Worm (Caenorhabditis elegans) whole organism, L3 larva: ENCODE measurements around the gene pqn-53.

ENCODE experiments used
- R02D3.7 ChIP-seq: fragments of 150-350 bp; optimal IDR thresholded peaks from 2 replicates; lab custom pipeline; 2014; ENCODE audit warnings: missing biosample characterization, missing genetic modification characterization
- ZK546.5 ChIP-seq: sonication (generic microtip); optimal IDR thresholded peaks from 2 replicates; lab custom pipeline; 2017; ENCODE audit warnings: missing biosample characterization, missing genetic modification characterization
- aly-2 ChIP-seq: fragments of 150-350 bp; optimal IDR thresholded peaks from 2 replicates; lab custom pipeline; 2014; ENCODE audit warnings: missing biosample characterization, missing genetic modification characterization
- ama-1 ChIP-seq: fragments of 150-350 bp; optimal IDR thresholded peaks from 2 replicates; lab custom pipeline; 2018
- ceh-28 ChIP-seq: fragments of 150-350 bp; optimal IDR thresholded peaks from 2 replicates; lab custom pipeline; 2014; ENCODE audit warnings: missing biosample characterization, missing genetic modification reagents, missing genetic modification characterization
- ceh-9 ChIP-seq: sonication (generic microtip); optimal IDR thresholded peaks from 2 replicates; lab custom pipeline; 2018; ENCODE audit warnings: missing biosample characterization, missing genetic modification characterization
- egl-27 ChIP-seq: sonication (generic microtip); optimal IDR thresholded peaks from 4 replicates; lab custom pipeline; 2017; ENCODE audit warnings: missing biosample characterization, missing genetic modification reagents, missing genetic modification characterization
- elt-1 ChIP-seq: fragments of 150-350 bp; optimal IDR thresholded peaks from 2 replicates; lab custom pipeline; 2014; ENCODE audit warnings: missing biosample characterization, missing genetic modification characterization
- elt-2 ChIP-seq: sonication (generic microtip); optimal IDR thresholded peaks from 2 replicates; lab custom pipeline; 2016; ENCODE audit warnings: missing genetic modification reagents, mild to moderate bottlenecking, missing genetic modification characterization, missing compliant biosample characterization
- elt-3 ChIP-seq, 3 experiments: fragments of 150-350 bp in 1 of 3; sonication (generic microtip) in 2 of 3; optimal IDR thresholded peaks; 2 replicates in 2 of 3; 4 replicates in 1 of 3; lab custom pipeline; 2014 to 2017; ENCODE audit warnings: missing biosample characterization in 3 of 3, missing genetic modification characterization in 3 of 3
- eor-1 ChIP-seq, 2 experiments: fragments of 150-350 bp; optimal IDR thresholded peaks; 2 replicates each; lab custom pipeline; 2014 to 2018; ENCODE audit warnings: missing biosample characterization in 2 of 2, missing genetic modification characterization in 2 of 2
- fkh-10 ChIP-seq: sonication (generic microtip); optimal IDR thresholded peaks from 2 replicates; lab custom pipeline; 2017; ENCODE audit warnings: missing biosample characterization, missing genetic modification reagents, missing genetic modification characterization
- fos-1 ChIP-seq: fragments of 150-350 bp; optimal IDR thresholded peaks from 2 replicates; lab custom pipeline; 2014; ENCODE audit warnings: missing biosample characterization, missing genetic modification characterization
- hmg-11 ChIP-seq: sonication (generic microtip); optimal IDR thresholded peaks from 2 replicates; lab custom pipeline; 2016; ENCODE audit warnings: missing genetic modification characterization, missing compliant biosample characterization
- jun-1 ChIP-seq: fragments of 150-350 bp; optimal IDR thresholded peaks from 2 replicates; lab custom pipeline; 2014; ENCODE audit warnings: missing biosample characterization, missing genetic modification reagents, missing genetic modification characterization
- lin-39 ChIP-seq: fragments of 150-350 bp; optimal IDR thresholded peaks from 2 replicates; lab custom pipeline; 2018; ENCODE audit warnings: missing biosample characterization, missing genetic modification reagents, missing genetic modification characterization
- lsy-12 ChIP-seq: sonication (generic microtip); optimal IDR thresholded peaks from 2 replicates; lab custom pipeline; 2016; ENCODE audit warnings: mild to moderate bottlenecking, missing genetic modification characterization, missing compliant biosample characterization
- mml-1 ChIP-seq: fragments of 150-350 bp; sonication (generic microtip); optimal IDR thresholded peaks from 3 replicates; lab custom pipeline; 2014; ENCODE audit warnings: missing biosample characterization, missing genetic modification characterization
- nfya-1 ChIP-seq: sonication (generic microtip); optimal IDR thresholded peaks from 2 replicates; lab custom pipeline; 2017; ENCODE audit warnings: missing genetic modification characterization, mild to moderate bottlenecking, missing compliant biosample characterization, antibody characterized with exemption, moderate library complexity; ENCODE audit not compliant: insufficient read depth
- nhr-11 ChIP-seq: fragments of 150-350 bp; optimal IDR thresholded peaks from 2 replicates; lab custom pipeline; 2014; ENCODE audit warnings: missing biosample characterization, missing genetic modification characterization
- nhr-25 ChIP-seq: sonication (generic microtip); optimal IDR thresholded peaks from 2 replicates; lab custom pipeline; 2017; ENCODE audit warnings: missing biosample characterization, missing genetic modification characterization
- pha-4 ChIP-seq: fragments of 150-350 bp; optimal IDR thresholded peaks from 2 replicates; lab custom pipeline; 2014; ENCODE audit warnings: missing biosample characterization, missing genetic modification reagents, missing genetic modification characterization
- pqm-1 ChIP-seq: fragments of 150-350 bp; optimal IDR thresholded peaks from 2 replicates; lab custom pipeline; 2017; ENCODE audit warnings: missing biosample characterization, missing genetic modification characterization, inconsistent platforms
- skn-1 ChIP-seq: fragments of 150-350 bp; optimal IDR thresholded peaks from 2 replicates; lab custom pipeline; 2014; ENCODE audit warnings: missing biosample characterization, missing genetic modification characterization
- snpc-4 ChIP-seq: fragments of 150-350 bp; optimal IDR thresholded peaks from 2 replicates; lab custom pipeline; 2014; ENCODE audit warnings: missing biosample characterization, missing genetic modification characterization
- tbx-2 ChIP-seq: sonication (generic microtip); optimal IDR thresholded peaks from 2 replicates; lab custom pipeline; 2016; ENCODE audit warnings: mild to moderate bottlenecking, missing genetic modification characterization, missing compliant biosample characterization
- unc-39 ChIP-seq: sonication (generic microtip); optimal IDR thresholded peaks from 4 replicates; lab custom pipeline; 2017; ENCODE audit warnings: missing biosample characterization, missing genetic modification characterization
- zag-1 ChIP-seq: fragments of 150-350 bp; optimal IDR thresholded peaks from 2 replicates; lab custom pipeline; 2014; ENCODE audit warnings: missing biosample characterization, missing genetic modification characterization
- ztf-11 ChIP-seq: fragments of 150-350 bp; optimal IDR thresholded peaks from 2 replicates; lab custom pipeline; 2014; ENCODE audit warnings: missing biosample characterization, missing genetic modification characterization

pqn-53 gene

DNA sequence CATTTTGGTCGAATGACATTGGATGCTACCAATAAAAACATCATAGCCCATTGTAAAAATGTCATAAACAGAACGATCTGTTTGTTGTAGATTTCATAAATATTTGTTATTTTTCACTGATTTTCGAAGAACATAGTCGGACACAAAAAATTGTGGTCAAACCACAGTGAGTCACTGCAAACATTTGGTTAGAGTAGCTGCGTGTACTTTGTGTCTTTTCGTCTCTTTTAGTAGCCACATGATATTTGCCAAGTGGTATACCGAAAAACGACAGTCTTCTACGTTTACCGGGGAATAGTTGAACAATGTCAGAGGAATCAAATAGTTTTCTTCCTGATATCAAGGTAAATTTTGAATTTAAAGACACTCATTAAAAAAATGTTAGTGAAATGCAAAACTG lies 26.6 kb upstream of the pqn-53 start, which contains the start of gene nhr-206:
Gene nhr-206 (plus strand): TSS at position 248 of the 400 bp plus-strand sequence.
- TF ChIP-seq lsy-12 (tag; lab: Kevin White, UChicago) = no peak
- TF ChIP-seq pha-4 = peak; percentile 87
- TF ChIP-seq pqm-1 (tag; lab: Kevin White, UChicago) = peak; percentile 70
- no peak for TF ChIP-seq fkh-10 (GFP tag; lab: Kevin White, UChicago)
- TF ChIP-seq elt-3 (tag; optimal IDR thresholded peaks at IDR 0.05; lab: Kevin White, UChicago) = no peak
- peak; percentile 59 for TF ChIP-seq elt-2 (tag; lab: Kevin White, UChicago)
- TF ChIP-seq jun-1 (tag; lab: Kevin White, UChicago) = peak; percentile 53

DNA sequence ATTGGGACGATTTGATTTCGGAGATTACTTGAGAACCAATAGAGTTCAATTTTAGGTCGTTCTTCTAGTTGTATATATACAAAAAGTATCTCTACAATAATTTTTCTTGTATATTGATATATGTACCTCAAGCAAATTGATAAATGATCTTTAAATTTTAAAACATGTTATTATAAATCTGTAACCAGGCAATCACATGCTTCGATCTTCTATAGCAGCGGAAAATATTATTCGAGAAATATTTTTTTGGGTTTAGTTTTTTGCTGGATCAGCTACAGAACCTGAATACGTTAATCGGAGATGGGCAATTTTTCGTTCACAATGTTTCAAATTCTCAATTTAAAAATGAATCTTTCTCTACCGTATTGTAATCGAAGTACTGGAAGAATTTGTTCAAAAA lies 23.6 kb upstream of the pqn-53 start, which contains the start of gene R07B7.12:
Gene R07B7.12 (plus strand): TSS at position 301 of the 400 bp plus-strand sequence.
- TF ChIP-seq unc-39 (tag; lab: Kevin White, UChicago) (no peak), aly-2 (no peak), ztf-11 (tag; lab: Kevin White, UChicago) (no peak), nfya-1 (no peak), skn-1 (tag; lab: Kevin White, UChicago) (no peak), lin-39 (tag; lab: Kevin White, UChicago) (no peak)
- TF ChIP-seq, all 47 proteins: peak for 0

DNA sequence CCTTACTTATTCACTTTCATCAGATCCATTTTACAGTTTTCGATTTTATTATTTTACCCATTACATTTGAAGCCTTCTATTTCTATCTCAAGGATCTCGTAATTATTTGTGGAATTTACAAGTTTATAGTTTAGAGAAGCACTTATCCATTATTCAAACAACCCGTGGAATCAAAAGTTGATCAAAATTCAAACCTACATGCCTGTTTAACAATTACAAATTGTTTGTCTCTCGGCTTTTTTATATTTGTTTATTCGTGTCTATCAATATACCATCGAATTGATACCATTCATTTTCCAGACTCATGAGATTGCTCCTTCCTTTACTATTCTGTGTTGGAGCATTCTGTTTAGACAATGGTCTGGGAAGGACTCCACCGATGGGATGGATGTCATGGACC lies 21.7 kb upstream of the pqn-53 start, which contains the start of gene gana-1:
Gene gana-1 (plus strand): TSS at position 301 of the 400 bp plus-strand sequence.
- TF ChIP-seq nhr-25 (tag; lab: Kevin White, UChicago) (no peak), tbx-2 (tag; lab: Kevin White, UChicago) (no peak), mml-1 (tag; lab: Kevin White, UChicago) (no peak), fos-1 (tag; lab: Kevin White, UChicago) (no peak), egl-27 (tag; lab: Kevin White, UChicago) (no peak), skn-1 (tag; lab: Kevin White, UChicago) (no peak), ceh-9 (tag; lab: Kevin White, UChicago) (no peak), fkh-10 (GFP tag; lab: Kevin White, UChicago) (no peak), elt-3 (tag; optimal IDR thresholded peaks at IDR 0.05; lab: Kevin White, UChicago) (no peak), jun-1 (tag; lab: Kevin White, UChicago) (no peak), ZK546.5 (tag; lab: Kevin White, UChicago) (no peak), nhr-11 (tag; lab: Kevin White, UChicago) (no peak), elt-1 (tag; lab: Kevin White, UChicago) (no peak), eor-1 (tag; optimal IDR thresholded peaks at IDR 0.05; lab: Kevin White, UChicago) (no peak), pqm-1 (tag; lab: Kevin White, UChicago) (no peak), lin-39 (tag; lab: Kevin White, UChicago) (no peak), ama-1 (lab: Kevin White, UChicago) (no peak), snpc-4 (tag; lab: Kevin White, UChicago) (no peak), ceh-28 (tag; lab: Kevin White, UChicago) (no peak)

DNA sequence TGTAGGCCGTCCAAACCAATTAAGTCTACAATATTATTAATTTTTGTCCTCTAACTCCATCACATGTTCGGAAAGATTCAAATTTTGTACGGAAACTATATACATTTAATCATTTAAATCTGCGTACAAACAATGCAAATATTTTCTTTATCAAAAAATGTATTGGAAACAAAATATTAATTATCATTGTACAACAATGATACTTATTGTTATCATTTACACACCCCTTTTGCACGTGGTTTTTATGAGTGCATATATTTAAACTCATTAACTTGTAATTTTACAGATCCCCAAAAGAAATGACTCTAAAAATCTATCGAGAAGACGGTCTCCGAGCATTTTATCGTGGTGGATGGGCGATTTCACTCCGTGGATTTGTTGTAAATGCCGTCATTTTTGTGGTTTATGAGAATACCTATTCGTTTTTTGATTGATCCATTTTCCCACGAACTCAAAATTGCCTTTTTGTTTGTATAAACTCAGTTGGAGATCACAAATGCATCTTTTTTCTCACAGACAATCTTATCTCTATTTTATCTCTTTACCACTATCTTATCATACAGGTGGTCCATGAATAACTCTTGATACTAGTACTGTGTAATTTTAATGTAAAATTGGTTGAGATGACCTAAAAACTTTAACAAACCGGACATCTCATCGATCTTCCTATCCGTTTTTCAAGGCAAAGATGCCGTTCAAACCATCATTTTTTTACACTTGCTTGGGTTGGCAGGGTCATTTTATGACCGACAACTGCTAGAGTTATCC lies 20.9 kb upstream of the pqn-53 start:
- TF ChIP-seq zag-1 (no peak), elt-3 (tag; optimal IDR thresholded peaks at IDR 0.05; lab: Kevin White, UChicago) (peak; percentile 54 to 91 (median 58)), R02D3.7 (tag; lab: Kevin White, UChicago) (peak; percentile 25), elt-2 (tag; lab: Kevin White, UChicago) (peak; percentile 57), pha-4 (peak; percentile 43), ceh-28 (tag; lab: Kevin White, UChicago) (peak; percentile 11), pqm-1 (tag; lab: Kevin White, UChicago) (peak; percentile 48), mml-1 (tag; lab: Kevin White, UChicago) (no peak)

DNA sequence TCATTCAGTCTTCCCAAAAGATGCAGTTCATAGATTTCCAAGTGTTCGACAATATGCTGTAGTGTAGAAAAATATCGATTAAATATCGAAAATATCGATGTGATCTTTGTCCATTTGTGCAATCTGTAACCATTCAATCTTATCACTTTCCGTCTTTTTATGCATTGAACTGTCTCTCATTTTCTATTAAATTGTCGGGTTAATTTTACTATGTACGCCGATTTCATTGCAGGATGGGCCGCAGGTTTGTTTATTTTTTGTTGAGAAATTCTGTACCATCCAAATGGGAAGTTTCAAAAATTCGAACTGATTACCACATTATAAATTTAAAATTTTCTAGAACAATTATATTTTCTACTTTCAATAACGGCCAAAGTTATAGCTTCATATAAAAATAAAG lies 19.0 kb upstream of the pqn-53 start, which contains the start of gene R07B7.8:
Gene R07B7.8 (minus strand): TSS at position 101 of the 400 bp plus-strand sequence.
- TF ChIP-seq ceh-28 (tag; lab: Kevin White, UChicago) = peak; percentile 69
- no peak for TF ChIP-seq hmg-11 (tag; lab: Kevin White, UChicago)
- peak; percentile 36 for TF ChIP-seq elt-2 (tag; lab: Kevin White, UChicago)
- no peak for TF ChIP-seq ZK546.5 (tag; lab: Kevin White, UChicago)
